Worm (Caenorhabditis elegans) whole organism, late embryonic: ENCODE results near the gene T12D8.5.

ENCODE experiments used
- C08G9.2 ChIP-seq: sonication (generic microtip); optimal IDR thresholded peaks from 2 replicates; lab custom pipeline; 2016; ENCODE audit warnings: mild to moderate bottlenecking, missing genetic modification characterization, moderate library complexity, missing compliant biosample characterization
- C38D4.7 ChIP-seq: fragments of 200-800 bp; sonication (Bioruptor generic); optimal IDR thresholded peaks from 2 replicates; lab custom pipeline; 2018; ENCODE audit warnings: mild to moderate bottlenecking, missing genetic modification characterization, moderate library complexity, missing compliant biosample characterization
- K02D7.2 ChIP-seq: sonication (generic microtip); optimal IDR thresholded peaks from 2 replicates; lab custom pipeline; 2017; ENCODE audit warnings: mild to moderate bottlenecking, missing genetic modification characterization, missing compliant biosample characterization
- K09A11.1 ChIP-seq: sonication (generic microtip); optimal IDR thresholded peaks from 2 replicates; lab custom pipeline; 2017; ENCODE audit warnings: antibody characterized with exemption, mild to moderate bottlenecking, missing genetic modification characterization, missing compliant biosample characterization; ENCODE audit not compliant: insufficient read depth
- ceh-18 ChIP-seq: sonication (generic microtip); optimal IDR thresholded peaks from 2 replicates; lab custom pipeline; 2016; ENCODE audit warnings: missing genetic modification characterization, missing compliant biosample characterization
- elt-4 ChIP-seq: sonication (generic microtip); optimal IDR thresholded peaks from 2 replicates; lab custom pipeline; 2016; ENCODE audit warnings: missing genetic modification characterization, missing compliant biosample characterization
- fkh-10 ChIP-seq: fragments of 150-350 bp; optimal IDR thresholded peaks from 2 replicates; lab custom pipeline; 2014; ENCODE audit warnings: missing biosample characterization, missing genetic modification reagents, missing genetic modification characterization
- hlh-13 ChIP-seq: fragments of 200-800 bp; sonication (Bioruptor generic); optimal IDR thresholded peaks from 2 replicates; lab custom pipeline; 2018; ENCODE audit warnings: mild to moderate bottlenecking, missing genetic modification characterization, missing compliant biosample characterization
- lim-6 ChIP-seq: sonication (generic microtip); optimal IDR thresholded peaks from 2 replicates; lab custom pipeline; 2016; ENCODE audit warnings: missing genetic modification characterization, missing compliant biosample characterization
- madf-2 ChIP-seq: sonication (generic microtip); optimal IDR thresholded peaks from 2 replicates; lab custom pipeline; 2017; ENCODE audit warnings: missing genetic modification characterization, missing compliant biosample characterization
- nhr-11 ChIP-seq: fragments of 150-350 bp; optimal IDR thresholded peaks from 2 replicates; lab custom pipeline; 2014; ENCODE audit warnings: missing biosample characterization, missing genetic modification characterization
- nhr-232 ChIP-seq: sonication (generic microtip); optimal IDR thresholded peaks from 2 replicates; lab custom pipeline; 2016; ENCODE audit warnings: missing genetic modification characterization, missing compliant biosample characterization
- pag-3 ChIP-seq: sonication (generic microtip); optimal IDR thresholded peaks from 2 replicates; lab custom pipeline; 2016; ENCODE audit warnings: missing compliant biosample characterization, missing genetic modification characterization, borderline replicate concordance
- pax-1 ChIP-seq: fragments of 150-350 bp; optimal IDR thresholded peaks from 2 replicates; lab custom pipeline; 2014; ENCODE audit warnings: missing biosample characterization, missing genetic modification characterization
- pha-2 ChIP-seq: sonication (generic microtip); optimal IDR thresholded peaks from 2 replicates; lab custom pipeline; 2017; ENCODE audit warnings: mild to moderate bottlenecking, missing genetic modification characterization, missing compliant biosample characterization
- pha-4 ChIP-seq: fragments of 150-350 bp; optimal IDR thresholded peaks from 2 replicates; lab custom pipeline; 2018; ENCODE audit warnings: missing biosample characterization, missing genetic modification reagents, missing genetic modification characterization
- pros-1 ChIP-seq: fragments of 150-350 bp; optimal IDR thresholded peaks from 2 replicates; lab custom pipeline; 2014; ENCODE audit warnings: missing biosample characterization, missing genetic modification reagents, missing genetic modification characterization
- ref-2 ChIP-seq: sonication (generic microtip); optimal IDR thresholded peaks from 2 replicates; lab custom pipeline; 2016; ENCODE audit warnings: missing genetic modification characterization, missing compliant biosample characterization
- rnt-1 ChIP-seq: sonication (generic microtip); optimal IDR thresholded peaks from 2 replicates; lab custom pipeline; 2016; ENCODE audit warnings: missing genetic modification characterization, missing compliant biosample characterization
- sdc-2 ChIP-seq: sonication (generic microtip); optimal IDR thresholded peaks from 2 replicates; lab custom pipeline; 2016; ENCODE audit warnings: missing genotype, missing genetic modification characterization, missing compliant biosample characterization
- sox-4 ChIP-seq: sonication (generic microtip); optimal IDR thresholded peaks from 2 replicates; lab custom pipeline; 2017; ENCODE audit warnings: mild to moderate bottlenecking, missing genetic modification characterization, inconsistent platforms, missing compliant biosample characterization
- syd-9 ChIP-seq: sonication (generic microtip); optimal IDR thresholded peaks from 2 replicates; lab custom pipeline; 2016; ENCODE audit warnings: mild to moderate bottlenecking, missing genetic modification characterization, moderate library complexity, missing compliant biosample characterization
- unc-42 ChIP-seq: sonication (generic microtip); optimal IDR thresholded peaks from 2 replicates; lab custom pipeline; 2016; ENCODE audit warnings: missing genotype, missing genetic modification characterization, missing compliant biosample characterization
- unc-55 ChIP-seq: sonication (generic microtip); optimal IDR thresholded peaks from 2 replicates; lab custom pipeline; 2017; ENCODE audit warnings: missing biosample characterization, missing genetic modification reagents, missing genetic modification characterization
- ztf-16 ChIP-seq: sonication (generic microtip); optimal IDR thresholded peaks from 2 replicates; lab custom pipeline; 2017; ENCODE audit warnings: missing genetic modification characterization, missing compliant biosample characterization

T12D8.5 gene

DNA sequence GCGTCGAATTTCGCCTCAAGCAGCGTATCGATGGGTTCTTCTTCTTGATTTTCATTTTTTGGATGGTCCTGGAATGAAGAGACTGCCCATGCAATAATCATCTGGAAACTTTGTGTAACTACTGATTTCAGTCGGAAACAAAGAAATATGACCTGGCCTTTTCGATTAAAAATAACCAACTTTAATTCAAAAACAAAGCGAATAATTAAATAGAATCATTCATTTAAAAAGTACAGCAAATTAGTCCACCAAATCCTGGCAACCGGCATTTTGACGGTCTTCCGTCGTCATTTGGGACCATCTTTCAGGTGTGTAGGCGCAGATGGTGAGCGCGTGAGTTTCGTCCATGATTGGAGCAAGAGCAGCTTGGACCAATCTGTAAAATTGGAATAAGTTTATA lies 15.0 kb upstream of the T12D8.5 start, which contains the start of gene acbp-5:
acbp-5 (minus strand) TSS at position 101 of the 400 bp plus-strand sequence.
- TF ChIP-seq nhr-11 (tag; lab: Kevin White, UChicago) (no peak), pha-4 (tag; lab: Kevin White, UChicago) (no peak), sdc-2 (no peak)

DNA sequence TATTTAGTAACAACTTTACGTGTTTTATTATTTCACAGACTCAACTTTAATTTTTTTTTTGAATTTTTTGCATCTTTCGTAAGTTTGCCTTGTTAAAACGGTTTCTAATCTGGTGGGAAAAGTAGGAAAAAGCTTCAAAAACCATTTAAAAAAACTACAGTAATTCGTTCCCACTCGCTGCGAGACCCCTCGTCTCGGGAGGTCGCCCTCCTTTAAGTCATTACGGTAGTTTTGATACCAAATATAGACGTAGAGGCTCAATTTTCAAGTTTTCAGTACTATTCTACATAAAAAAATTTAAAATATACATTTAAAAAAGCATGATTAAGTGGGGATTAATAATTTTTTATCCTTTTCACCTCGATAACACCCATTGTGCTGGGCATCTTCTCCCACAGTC lies 14.3 kb upstream of the T12D8.5 start:
- TF ChIP-seq hlh-13: no peak

DNA sequence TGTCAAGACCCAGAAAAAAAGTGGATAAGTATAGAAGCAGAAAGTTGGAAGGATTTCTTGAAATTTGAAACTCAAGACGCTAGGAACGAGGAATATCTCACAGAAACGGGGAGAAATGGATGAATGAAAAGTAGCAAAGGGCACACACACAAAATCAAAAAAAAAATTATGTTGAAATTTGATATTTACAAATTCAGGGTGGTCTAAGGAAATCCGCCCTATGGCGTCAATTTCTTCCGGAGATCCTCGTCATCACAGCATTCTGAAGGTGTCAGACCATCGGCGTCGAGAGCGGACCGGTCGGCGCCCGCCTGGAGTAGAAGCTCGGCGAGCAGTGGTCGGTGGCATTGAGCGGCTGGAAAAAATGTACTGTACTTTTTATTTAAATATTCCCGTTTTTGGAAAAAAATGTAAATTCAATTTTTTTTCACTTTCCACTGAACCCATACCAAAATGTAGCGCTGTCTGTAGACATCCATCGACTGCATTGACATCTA lies 13.5 kb upstream of the T12D8.5 start:
- TF ChIP-seq nhr-11 (tag; lab: Kevin White, UChicago) (no peak), C38D4.7 (no peak), pha-2 (no peak), ztf-16 (no peak), K02D7.2 (tag; lab: Kevin White, UChicago) (no peak), pros-1 (tag; lab: Kevin White, UChicago) (no peak)

DNA sequence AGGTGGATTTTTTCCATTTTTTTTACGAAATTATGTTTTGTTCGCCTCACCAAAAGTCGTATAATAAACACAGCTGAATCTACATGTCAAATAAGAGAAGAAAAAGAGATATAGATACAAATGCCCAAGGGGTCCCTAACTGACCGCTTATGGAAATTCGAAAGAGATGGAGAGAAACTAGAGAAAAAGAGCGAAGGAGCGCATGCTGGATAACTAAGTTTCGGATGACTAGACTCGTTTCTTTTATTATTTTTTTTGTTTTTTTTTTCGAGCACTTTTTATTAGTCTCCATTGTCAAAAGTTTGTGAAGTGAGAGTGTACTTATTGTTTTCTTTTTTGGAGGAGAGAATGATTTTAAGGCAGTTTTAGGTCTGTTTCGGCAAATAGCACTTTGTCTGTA lies 11.1 kb upstream of the T12D8.5 start:
- peak; percentile 92 for TF ChIP-seq unc-42 (tag; lab: Kevin White, UChicago)
- TF ChIP-seq syd-9: no peak

DNA sequence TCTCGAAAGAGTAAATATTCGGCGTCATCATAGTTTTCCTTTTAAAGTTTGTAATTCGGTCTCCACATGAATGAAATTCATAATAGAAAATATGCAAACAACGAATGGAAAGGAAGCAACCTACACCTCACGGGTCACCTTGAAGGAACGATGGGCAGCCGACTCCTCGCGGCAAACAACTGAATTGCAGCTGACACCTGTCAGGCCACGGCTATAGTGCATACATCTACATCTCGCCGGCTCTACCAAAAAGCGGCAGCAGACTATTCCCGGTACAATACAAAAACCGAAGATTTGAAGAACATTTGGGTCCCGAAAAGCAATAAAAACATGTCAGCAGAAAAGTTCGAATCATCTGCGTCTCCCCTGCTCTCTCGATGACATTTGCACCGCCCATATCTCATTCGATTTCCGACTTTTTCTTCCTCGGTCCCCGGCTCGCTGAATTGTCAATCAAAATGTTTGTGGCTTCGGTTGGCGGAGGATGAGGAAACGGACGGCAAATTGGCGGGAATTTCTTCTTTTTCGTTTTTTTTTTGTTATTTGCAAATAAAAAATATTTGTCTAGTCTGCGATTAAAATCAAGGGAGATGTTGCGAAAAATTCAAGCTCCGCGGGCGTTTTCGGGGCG lies 9.3 kb upstream of the T12D8.5 start:
- TF ChIP-seq madf-2 (tag; lab: Kevin White, UChicago) (no peak), unc-42 (tag; lab: Kevin White, UChicago) (peak; percentile 63), sox-4 (tag; lab: Kevin White, UChicago) (no peak), rnt-1 (peak; percentile 42), unc-55 (GFP tag; lab: Kevin White, UChicago) (peak; percentile 94), ceh-18 (tag; lab: Kevin White, UChicago) (peak; percentile 35)
- TF ChIP-seq, all 69 proteins: peak for 4

DNA sequence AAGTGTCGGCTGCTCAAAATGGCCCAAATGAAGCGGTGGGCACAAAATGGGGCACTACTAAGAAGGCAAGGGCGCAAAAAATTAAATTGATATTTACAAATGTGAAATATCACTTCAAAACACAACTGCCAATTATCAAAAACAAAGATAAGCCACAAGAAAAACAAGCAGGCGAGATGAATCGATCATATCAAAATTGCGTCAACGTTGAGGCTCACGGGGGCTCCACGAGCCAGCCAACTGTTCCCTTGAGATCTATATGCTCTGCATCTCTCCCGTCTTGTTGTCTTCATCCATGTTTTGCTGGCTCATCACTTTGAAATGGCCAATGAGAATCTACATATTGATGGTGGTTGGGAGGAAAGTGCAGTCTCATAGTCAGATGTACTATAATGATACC lies 8.6 kb upstream of the T12D8.5 start:
- TF ChIP-seq lim-6 (tag; lab: Kevin White, UChicago) (no peak), fkh-10 (GFP tag; lab: Kevin White, UChicago) (no peak), nhr-232 (no peak), unc-55 (GFP tag; lab: Kevin White, UChicago) (peak; percentile 46), K09A11.1 (tag; lab: Kevin White, UChicago) (no peak), pax-1 (tag; lab: Kevin White, UChicago) (no peak), elt-4 (no peak), ref-2 (tag; lab: Kevin White, UChicago) (no peak)

DNA sequence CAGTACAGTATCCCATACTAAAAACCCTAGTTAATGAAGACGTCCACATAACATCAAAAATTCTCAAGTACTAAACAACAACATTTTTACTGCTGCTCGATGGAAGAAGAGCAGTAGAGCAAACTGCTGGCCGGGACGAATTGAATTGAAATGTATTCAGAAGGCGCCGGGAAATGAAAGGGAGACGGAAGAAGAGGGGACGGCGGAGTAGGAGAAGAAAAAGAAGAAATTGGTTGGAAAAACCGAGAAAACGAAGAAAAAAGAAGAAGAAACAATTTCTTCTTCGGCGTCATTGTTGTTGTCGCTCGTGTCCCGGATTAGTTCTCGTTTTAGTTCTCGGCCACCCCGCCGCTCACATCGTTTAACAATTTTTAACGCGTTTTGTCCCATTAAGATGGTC lies 7.2 kb upstream of the T12D8.5 start:
- TF ChIP-seq unc-42 (tag; lab: Kevin White, UChicago) (peak; percentile 66), pha-4 (tag; lab: Kevin White, UChicago) (no peak)

DNA sequence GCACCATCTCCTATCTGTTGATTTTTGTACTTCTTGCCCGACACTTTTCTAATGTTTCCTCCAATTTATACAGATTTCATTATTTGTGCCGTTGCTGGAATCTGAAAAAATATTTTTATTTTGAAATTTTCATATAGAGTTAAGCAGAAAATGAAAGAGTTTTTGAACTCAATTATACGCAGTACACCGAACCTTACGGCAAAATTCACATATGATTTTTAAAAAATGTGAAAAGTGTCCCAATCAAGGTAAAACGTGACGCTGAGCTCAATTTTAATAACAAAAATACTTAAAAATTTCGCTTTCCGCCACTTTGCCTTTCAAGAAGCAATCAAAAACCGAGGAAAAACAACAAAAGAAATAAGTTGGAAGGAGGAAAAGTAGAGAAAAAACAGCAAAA lies 4.1 kb upstream of the T12D8.5 start, which contains the start of gene arrd-17:
arrd-17 (minus strand) TSS at position 101 of the 400 bp plus-strand sequence.
- TF ChIP-seq nhr-232 (no peak), C08G9.2 (tag; lab: Kevin White, UChicago) (no peak), lim-6 (tag; lab: Kevin White, UChicago) (no peak), pag-3 (tag; lab: Kevin White, UChicago) (no peak)
